Fruit fly (Drosophila melanogaster) whole organism, embryonic: ENCODE data around the gene CG13144.
A peak's percentile ranks its signal among the peaks of the same experiment; 100 is the strongest.

Experiments used
- ATbp ChIP-seq: fragments of 200-800 bp; sonication (Bioruptor generic); optimal IDR thresholded peaks from 2 replicates; lab custom pipeline; 2017; ENCODE audit warnings: missing biosample characterization, mild to moderate bottlenecking, missing genetic modification characterization, missing genetic modification reagents
- Bdp1 ChIP-seq: fragments of 200-800 bp; sonication (Bioruptor generic); optimal IDR thresholded peaks from 3 replicates; lab custom pipeline; 2016; ENCODE audit warnings: missing biosample characterization, missing genetic modification characterization
- Bteb2 ChIP-seq: fragments of 200-800 bp; sonication (Bioruptor generic); optimal IDR thresholded peaks from 2 replicates; lab custom pipeline; 2016; ENCODE audit warnings: missing biosample characterization, missing genetic modification characterization
- CG10462 ChIP-seq: fragments of 200-800 bp; sonication (Bioruptor generic); optimal IDR thresholded peaks from 2 replicates; lab custom pipeline; 2016; ENCODE audit warnings: missing biosample characterization, missing genetic modification characterization
- CG10565 ChIP-seq: fragments of 200-800 bp; sonication (Bioruptor generic); optimal IDR thresholded peaks from 3 replicates; lab custom pipeline; 2016; ENCODE audit warnings: missing biosample characterization, mild to moderate bottlenecking, missing genetic modification characterization
- CG10654 ChIP-seq: fragments of 200-800 bp; sonication (Bioruptor generic); optimal IDR thresholded peaks from 2 replicates; lab custom pipeline; 2016; ENCODE audit warnings: missing biosample characterization, missing genetic modification characterization
- CG12236 ChIP-seq: fragments of 200-800 bp; sonication (Bioruptor generic); optimal IDR thresholded peaks from 2 replicates; lab custom pipeline; 2016; ENCODE audit warnings: missing biosample characterization, missing genetic modification characterization
- CG12299 ChIP-seq: fragments of 200-800 bp; sonication (Bioruptor generic); optimal IDR thresholded peaks from 2 replicates; lab custom pipeline; 2018; ENCODE audit warnings: missing biosample characterization, mild to moderate bottlenecking, missing genetic modification characterization
- CG13424 ChIP-seq: fragments of 200-800 bp; sonication (Bioruptor generic); optimal IDR thresholded peaks from 2 replicates; lab custom pipeline; 2019; ENCODE audit warnings: missing biosample characterization, mild to moderate bottlenecking, missing genetic modification characterization, moderate library complexity
- CG14441 ChIP-seq: fragments of 200-800 bp; sonication (Bioruptor generic); IDR thresholded peaks from 2 replicates; pipeline ENCODE4 v1.3.6; 2022; ENCODE audit warnings: missing biosample characterization, missing genetic modification characterization
- CG14710 ChIP-seq: fragments of 200-800 bp; sonication (Bioruptor generic); optimal IDR thresholded peaks from 3 replicates; lab custom pipeline; 2019; ENCODE audit warnings: missing biosample characterization, mild to moderate bottlenecking, missing genetic modification characterization, moderate library complexity
- CG2678 ChIP-seq: fragments of 200-800 bp; sonication (Bioruptor generic); optimal IDR thresholded peaks from 3 replicates; lab custom pipeline; 2019; ENCODE audit warnings: missing biosample characterization, mild to moderate bottlenecking, missing genetic modification characterization, moderate library complexity
- CG30403 ChIP-seq: fragments of 200-800 bp; sonication (Bioruptor generic); optimal IDR thresholded peaks from 3 replicates; lab custom pipeline; 2016; ENCODE audit warnings: missing biosample characterization, missing genetic modification characterization
- CG31388 ChIP-seq: fragments of 200-800 bp; sonication (Bioruptor generic); optimal IDR thresholded peaks from 2 replicates; lab custom pipeline; 2016; ENCODE audit warnings: missing biosample characterization, missing genetic modification characterization
- CG32772 ChIP-seq: fragments of 200-800 bp; sonication (Bioruptor generic); IDR thresholded peaks from 2 replicates; pipeline ENCODE4 v1.3.6; 2022; ENCODE audit warnings: missing biosample characterization, missing genetic modification characterization
- CG34422 ChIP-seq: fragments of 200-800 bp; sonication (Bioruptor generic); IDR thresholded peaks from 3 replicates; pipeline ENCODE4 v1.3.6; 2022; ENCODE audit warnings: missing biosample characterization, missing genetic modification characterization
- CG5953 ChIP-seq: fragments of 200-800 bp; sonication (Bioruptor generic); IDR thresholded peaks from 2 replicates; pipeline ENCODE4 v1.3.6; 2022; ENCODE audit warnings: missing biosample characterization, missing genetic modification characterization
- CG6765 ChIP-seq: fragments of 200-800 bp; sonication (Bioruptor generic); optimal IDR thresholded peaks from 3 replicates; lab custom pipeline; 2017; ENCODE audit warnings: missing biosample characterization, mild to moderate bottlenecking, missing genetic modification characterization
- CG7839 ChIP-seq: fragments of 200-800 bp; sonication (Bioruptor generic); optimal IDR thresholded peaks from 3 replicates; lab custom pipeline; 2018; ENCODE audit warnings: missing biosample characterization, mild to moderate bottlenecking, missing genetic modification characterization, moderate library complexity
- CG8478 ChIP-seq: fragments of >200 bp; optimal IDR thresholded peaks from 2 replicates; lab custom pipeline; 2018
- CG9609 ChIP-seq: fragments of 200-800 bp; sonication (Bioruptor generic); optimal IDR thresholded peaks from 3 replicates; lab custom pipeline; 2016; ENCODE audit warnings: missing biosample characterization, missing genetic modification characterization
- CG9797 ChIP-seq: fragments of 200-800 bp; sonication (Bioruptor generic); optimal IDR thresholded peaks from 3 replicates; lab custom pipeline; 2018; ENCODE audit warnings: missing biosample characterization, mild to moderate bottlenecking, missing genetic modification characterization
- CG9876 ChIP-seq: fragments of 200-800 bp; sonication (Bioruptor generic); optimal IDR thresholded peaks from 2 replicates; lab custom pipeline; 2016; ENCODE audit warnings: missing biosample characterization, missing genetic modification characterization
- CTCF ChIP-seq: fragments of 200-800 bp; sonication (Bioruptor generic); optimal IDR thresholded peaks from 2 replicates; lab custom pipeline; 2017; ENCODE audit warnings: missing biosample characterization, mild to moderate bottlenecking, missing genetic modification characterization, moderate library complexity
- Camta ChIP-seq: fragments of 200-800 bp; sonication (Bioruptor generic); optimal IDR thresholded peaks from 2 replicates; lab custom pipeline; 2016; ENCODE audit warnings: missing biosample characterization, missing genetic modification characterization
- CkIIα-i1 ChIP-seq: fragments of 200-800 bp; sonication (Bioruptor generic); IDR thresholded peaks from 2 replicates; pipeline ENCODE4 v1.3.6; 2022; ENCODE audit warnings: missing biosample characterization, missing genetic modification characterization
- D ChIP-seq, 2 experiments: fragments of 200-800 bp in 1 of 2; fragments of >200 bp in 1 of 2; sonication (Bioruptor generic) in 1 of 2; optimal IDR thresholded peaks; 2 replicates in 1 of 2; 3 replicates in 1 of 2; lab custom pipeline; 2017; ENCODE audit warnings: mild to moderate bottlenecking in 1 of 2, missing biosample characterization in 1 of 2, missing genetic modification characterization in 1 of 2, missing genetic modification reagents in 1 of 2
- ERR ChIP-seq: fragments of 200-800 bp; sonication (Bioruptor generic); optimal IDR thresholded peaks from 2 replicates; lab custom pipeline; 2016; ENCODE audit warnings: missing biosample characterization, missing genetic modification characterization
- HmgD ChIP-seq: fragments of 200-800 bp; sonication (Bioruptor generic); optimal IDR thresholded peaks from 3 replicates; lab custom pipeline; 2016; ENCODE audit warnings: missing biosample characterization, missing genetic modification characterization
- Hr51 ChIP-seq, 2 experiments: fragments of 200-800 bp; sonication (Bioruptor generic); optimal IDR thresholded peaks; 2 replicates in 1 of 2; 3 replicates in 1 of 2; lab custom pipeline; 2016 to 2018; ENCODE audit warnings: missing biosample characterization in 2 of 2, missing genetic modification characterization in 2 of 2, mild to moderate bottlenecking in 1 of 2, moderate library complexity in 1 of 2
- Hsf ChIP-seq: fragments of 200-800 bp; sonication (Bioruptor generic); optimal IDR thresholded peaks from 3 replicates; lab custom pipeline; 2016; ENCODE audit warnings: missing biosample characterization, missing genetic modification characterization
- Sox100B ChIP-seq: fragments of 200-800 bp; sonication (Bioruptor generic); optimal IDR thresholded peaks from 3 replicates; lab custom pipeline; 2018; ENCODE audit warnings: missing biosample characterization, mild to moderate bottlenecking, missing genetic modification characterization
- abd-A ChIP-seq: fragments of 200-800 bp; sonication (Bioruptor generic); optimal IDR thresholded peaks from 3 replicates; lab custom pipeline; 2019; ENCODE audit warnings: missing biosample characterization, mild to moderate bottlenecking, missing genetic modification characterization, moderate library complexity
- ap ChIP-seq: fragments of 200-800 bp; sonication (Bioruptor generic); IDR thresholded peaks from 2 replicates; pipeline ENCODE4 v1.3.6; 2022; ENCODE audit warnings: missing biosample characterization, missing genetic modification characterization
- croc ChIP-seq: fragments of 200-800 bp; sonication (Bioruptor generic); conservative IDR thresholded peaks from 3 replicates; pipeline ENCODE4 v1.3.6; 2022; ENCODE audit warnings: missing biosample characterization, missing genetic modification characterization
- dmrt11E ChIP-seq: fragments of 200-800 bp; sonication (Bioruptor generic); optimal IDR thresholded peaks from 3 replicates; lab custom pipeline; 2018; ENCODE audit warnings: missing biosample characterization, mild to moderate bottlenecking, missing genetic modification characterization, moderate library complexity
- en ChIP-seq: fragments of 200-800 bp; sonication (Bioruptor generic); optimal IDR thresholded peaks from 2 replicates; lab custom pipeline; 2016; ENCODE audit warnings: missing biosample characterization, missing genetic modification characterization
- fru ChIP-seq: fragments of >200 bp; optimal IDR thresholded peaks from 2 replicates; lab custom pipeline; 2017
- hkb ChIP-seq, 2 experiments: fragments of 200-800 bp in 1 of 2; fragments of >200 bp in 1 of 2; sonication (Bioruptor generic) in 1 of 2; IDR thresholded peaks in 1 of 2; optimal IDR thresholded peaks in 1 of 2; 2 replicates each; pipeline versions ENCODE4 v1.3.6 to Lab custom; 2017 to 2022; ENCODE audit warnings: missing biosample characterization in 1 of 2, missing genetic modification characterization in 1 of 2
- kah ChIP-seq: fragments of 200-800 bp; sonication (Bioruptor generic); optimal IDR thresholded peaks from 2 replicates; lab custom pipeline; 2018; ENCODE audit warnings: missing biosample characterization, mild to moderate bottlenecking, missing genetic modification characterization
- lilli ChIP-seq: fragments of 200-800 bp; sonication (Bioruptor generic); optimal IDR thresholded peaks from 3 replicates; lab custom pipeline; 2016; ENCODE audit warnings: missing biosample characterization, missing genetic modification characterization
- lmd ChIP-seq: fragments of 200-800 bp; sonication (Bioruptor generic); IDR thresholded peaks from 2 replicates; pipeline ENCODE4 v1.3.6; 2022; ENCODE audit warnings: missing biosample characterization, missing genetic modification characterization
- maf-S ChIP-seq: fragments of 200-800 bp; sonication (Bioruptor generic); optimal IDR thresholded peaks from 2 replicates; lab custom pipeline; 2016; ENCODE audit warnings: missing biosample characterization, missing genetic modification characterization
- nerfin-2 ChIP-seq: fragments of 200-800 bp; sonication (Bioruptor generic); IDR thresholded peaks from 2 replicates; pipeline ENCODE4 v1.3.6; 2022; ENCODE audit warnings: missing biosample characterization, missing genetic modification characterization; ENCODE audit not compliant: partially characterized antibody
- odd ChIP-seq: fragments of 200-800 bp; sonication (Bioruptor generic); optimal IDR thresholded peaks from 2 replicates; lab custom pipeline; 2017; ENCODE audit warnings: missing biosample characterization, mild to moderate bottlenecking, missing genetic modification characterization
- salm ChIP-seq: fragments of 200-800 bp; sonication (Bioruptor generic); optimal IDR thresholded peaks from 2 replicates; lab custom pipeline; 2018; ENCODE audit warnings: missing biosample characterization, mild to moderate bottlenecking, missing genetic modification characterization
- schlank ChIP-seq: fragments of 200-800 bp; sonication (Bioruptor generic); optimal IDR thresholded peaks from 2 replicates; lab custom pipeline; 2018; ENCODE audit warnings: missing biosample characterization, mild to moderate bottlenecking, missing genetic modification characterization
- ssp ChIP-seq: fragments of 200-800 bp; sonication (Bioruptor generic); IDR thresholded peaks from 2 replicates; pipeline ENCODE4 v1.3.6; 2022; ENCODE audit warnings: missing biosample characterization, missing genetic modification characterization
- tio ChIP-seq: fragments of 200-800 bp; sonication (Bioruptor generic); optimal IDR thresholded peaks from 2 replicates; lab custom pipeline; 2017; ENCODE audit warnings: missing biosample characterization, missing genetic modification characterization, inconsistent platforms
- zf30C ChIP-seq: fragments of 200-800 bp; sonication (Bioruptor generic); optimal IDR thresholded peaks from 3 replicates; lab custom pipeline; 2018; ENCODE audit warnings: missing biosample characterization, mild to moderate bottlenecking, missing genetic modification characterization

The CG13144 gene

DNA sequence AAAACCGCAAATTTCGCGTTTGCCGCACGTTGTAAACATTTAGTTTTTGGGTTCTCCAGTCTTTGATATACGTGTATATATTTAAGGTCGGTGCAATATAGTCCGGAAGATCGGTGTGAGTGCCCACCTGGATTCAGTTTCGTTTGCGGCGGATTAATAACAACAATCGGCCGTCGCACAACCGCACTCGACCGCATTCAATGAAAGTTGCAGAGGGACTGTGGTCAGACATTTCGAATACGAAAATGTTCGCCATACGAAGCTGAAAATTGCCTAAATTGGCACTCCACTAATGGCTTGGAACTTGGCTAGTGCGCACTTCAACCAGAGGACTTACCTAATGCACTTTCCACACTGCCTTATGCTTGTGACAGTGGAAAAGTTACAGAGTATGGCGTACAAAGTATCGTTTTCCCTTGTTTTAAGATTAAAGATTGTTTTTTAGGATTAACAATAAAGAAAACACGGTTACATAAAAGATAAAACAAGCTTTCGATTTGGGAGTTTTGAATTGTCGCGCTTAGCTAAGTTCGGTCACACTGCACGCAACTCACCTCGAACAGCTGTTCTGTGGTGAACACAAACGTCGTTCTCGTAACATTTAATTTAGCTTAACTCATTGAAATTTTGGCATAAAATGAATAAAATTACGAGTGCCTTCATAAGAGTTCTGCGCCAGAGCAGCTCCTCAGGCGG lies 15.5 kb upstream of the CG13144 start, which contains the start of the genes Myo31DF and CG6094 (continued):
- TF ChIP-seq CG30403 (GFP tag; lab: Kevin White, UChicago) (no peak), Bteb2 (no peak), nerfin-2 (0 out of 2 replicates have a peak, but pooled peaks have one; percentile 12), Sox100B (GFP tag; lab: Kevin White, UChicago) (no peak), zf30C (no peak), ap (GFP tag; lab: Robert Waterston, UW) (no peak), maf-S (no peak), Camta (GFP tag; lab: Kevin White, UChicago) (peak; percentile 29), CG32772 (GFP tag; lab: Robert Waterston, UW) (no peak), Hsf (GFP tag; lab: Kevin White, UChicago) (no peak), CG31388 (GFP tag; lab: Kevin White, UChicago) (no peak), odd (no peak), CTCF (GFP tag; lab: Kevin White, UChicago) (peak; percentile 75), ssp (GFP tag; lab: Robert Waterston, UW) (peak; percentile 99), ERR (GFP tag; lab: Kevin White, UChicago) (peak; percentile 54), CG9797 (GFP tag; lab: Kevin White, UChicago) (peak; percentile 99), lmd (GFP tag; lab: Robert Waterston, UW) (peak; percentile 5; the same call in 1 of the 2 replicates), CG9876 (GFP tag; lab: Kevin White, UChicago) (no peak), D (optimal IDR thresholded peaks at IDR 0.05; lab: Kevin White, UChicago) (peak; percentile 65), D (GFP tag; optimal IDR thresholded peaks at IDR 0.05; lab: Kevin White, UChicago) (peak; percentile 15), dmrt11E (tag; lab: Kevin White, UChicago) (no peak), abd-A (peak; percentile 15), CG5953 (GFP tag; lab: Robert Waterston, UW) (peak; percentile 41; the same call in 1 of the 2 replicates), CG14710 (tag; lab: Kevin White, UChicago) (peak; percentile 81), hkb (optimal IDR thresholded peaks at IDR 0.05; lab: Kevin White, UChicago) (peak; percentile 77), hkb (GFP tag; IDR thresholded peaks at IDR 0.05; lab: Robert Waterston, UW) (peak; percentile 34; the same call in 1 of the 2 replicates), CG14441 (GFP tag; lab: Robert Waterston, UW) (0 out of 2 replicates have a peak, but pooled peaks have one; percentile 34), kah (GFP tag; lab: Kevin White, UChicago) (peak; percentile 36), CG2678 (tag; lab: Kevin White, UChicago) (peak; percentile 49), CG10565 (GFP tag; lab: Kevin White, UChicago) (no peak), CG10462 (no peak), CG6765 (GFP tag; lab: Kevin White, UChicago) (peak; percentile 47), HmgD (GFP tag; lab: Kevin White, UChicago) (peak; percentile 56), CG7839 (tag; lab: Kevin White, UChicago) (peak; percentile 8), CG13424 (peak; percentile 30), CG8478 (lab: Kevin White, UChicago) (no peak), Bdp1 (GFP tag; lab: Kevin White, UChicago) (peak; percentile 43), CkIIα-i1 (no peak), en (GFP tag; lab: Kevin White, UChicago) (no peak), ATbp (peak; percentile 28), CG12299 (tag; lab: Kevin White, UChicago) (no peak), salm (tag; lab: Kevin White, UChicago) (peak; percentile 1), croc (GFP tag; lab: Robert Waterston, UW) (0 out of 3 replicates have a peak, but pooled peaks have one; percentile 13), fru (lab: Kevin White, UChicago) (no peak), CG10654 (no peak), CG34422 (GFP tag; lab: Robert Waterston, UW) (peak; percentile 81; the same call in 1 of the 3 replicates), schlank (tag; lab: Kevin White, UChicago) (no peak), CG12236 (no peak), tio (GFP tag; lab: Kevin White, UChicago) (no peak), lilli (GFP tag; lab: Kevin White, UChicago) (peak; percentile 51), CG9609 (peak; percentile 34), Hr51 (GFP tag; optimal IDR thresholded peaks at IDR 0.05; lab: Kevin White, UChicago) (peak in 1 of 2 experiments; percentile 26)
